Fruit fly (Drosophila melanogaster): ENCODE results near the gene acs.

- no peak for TF ChIP-seq cnc (optimal IDR thresholded peaks at IDR 0.05)
- TF ChIP-seq Mnt (GFP tag; optimal IDR thresholded peaks at IDR 0.05): no peak
- TF ChIP-seq CG5204 (GFP tag; optimal IDR thresholded peaks at IDR 0.05): no peak
- no peak for TF ChIP-seq pad (GFP tag; optimal IDR thresholded peaks at IDR 0.05)
- no peak for TF ChIP-seq kay (GFP tag; ENCODE audit: borderline replicate concordance)
- TF ChIP-seq tj (GFP tag; optimal IDR thresholded peaks at IDR 0.05): no peak
- no peak for TF ChIP-seq Crg-1 (GFP tag; optimal IDR thresholded peaks at IDR 0.05)
- no peak for TF ChIP-seq CG14711 (tag; optimal IDR thresholded peaks at IDR 0.05)
- TF ChIP-seq CG33017 (tag; optimal IDR thresholded peaks at IDR 0.05): no peak
- no peak for TF ChIP-seq bab1 (GFP tag; optimal IDR thresholded peaks at IDR 0.05)
- TF ChIP-seq CG7101 (tag; optimal IDR thresholded peaks at IDR 0.05): no peak
- TF ChIP-seq cic (GFP tag; optimal IDR thresholded peaks at IDR 0.05): no peak
These were observed 33.3 kb downstream of the acs start for dm6 chr3L:2004732-2005131.

Data from whole organism, adult.